Worm (Caenorhabditis elegans): ENCODE results near the gene emc-3.

The emc-3 gene

DNA sequence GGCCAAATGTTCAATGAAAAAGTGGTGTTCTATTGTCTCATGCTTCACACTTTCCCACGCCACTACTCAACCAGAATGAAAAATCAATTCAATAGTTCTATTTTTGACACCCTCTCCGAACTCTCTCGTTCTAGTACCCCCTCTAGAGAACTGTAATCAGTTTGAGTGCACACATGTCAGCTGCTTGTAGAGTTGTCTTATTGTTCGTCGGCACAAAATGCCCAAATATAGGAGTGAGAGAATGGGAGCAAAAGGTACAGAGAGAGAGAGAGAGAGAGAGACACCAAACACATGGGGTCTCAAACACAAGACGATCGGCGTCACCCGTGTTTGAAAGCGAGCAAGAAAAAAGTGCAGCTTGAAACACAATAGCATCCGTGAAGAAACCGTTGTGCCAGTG lies 47.4 kb downstream of the emc-3 start (continued):
- no peak for TF ChIP-seq mel-28 (tag; optimal IDR thresholded peaks at IDR 0.05; ENCODE audit: borderline replicate concordance)
- no peak for TF ChIP-seq egrh-3 (GFP tag; IDR thresholded peaks at IDR 0.05)
- no peak for TF ChIP-seq xnd-1 (tag; optimal IDR thresholded peaks at IDR 0.05)
- TF ChIP-seq ztf-6 (GFP tag; IDR thresholded peaks at IDR 0.05) = no peak
- TF ChIP-seq let-607 (tag; optimal IDR thresholded peaks at IDR 0.05) = no peak
- TF ChIP-seq cebp-1 (GFP tag; IDR thresholded peaks at IDR 0.05) = no peak
- peak; percentile 60 for TF ChIP-seq cebp-1 (tag; optimal IDR thresholded peaks at IDR 0.05)
- no peak for TF ChIP-seq pha-4 (tag; optimal IDR thresholded peaks at IDR 0.05)
- TF ChIP-seq F55B11.4 (tag; optimal IDR thresholded peaks at IDR 0.05; ENCODE audit: borderline replicate concordance, insufficient read depth) = no peak
- no peak for TF ChIP-seq nhr-27 (tag; optimal IDR thresholded peaks at IDR 0.05)
- TF ChIP-seq ztf-26 (tag; optimal IDR thresholded peaks at IDR 0.05) = peak; percentile 18
- no peak for TF ChIP-seq madf-6 (GFP tag; IDR thresholded peaks at IDR 0.05)
- TF ChIP-seq lsy-27 (tag; optimal IDR thresholded peaks at IDR 0.05; ENCODE audit: borderline replicate concordance, insufficient read depth) = no peak
- no peak for TF ChIP-seq ceh-100 (GFP tag; IDR thresholded peaks at IDR 0.05)
- peak; percentile 92 for TF ChIP-seq nhr-80 (tag; optimal IDR thresholded peaks at IDR 0.05)
- 0 out of 2 replicates have a peak, but pooled peaks have one; percentile 41 for TF ChIP-seq dox-1 (GFP tag; IDR thresholded peaks at IDR 0.05)

DNA sequence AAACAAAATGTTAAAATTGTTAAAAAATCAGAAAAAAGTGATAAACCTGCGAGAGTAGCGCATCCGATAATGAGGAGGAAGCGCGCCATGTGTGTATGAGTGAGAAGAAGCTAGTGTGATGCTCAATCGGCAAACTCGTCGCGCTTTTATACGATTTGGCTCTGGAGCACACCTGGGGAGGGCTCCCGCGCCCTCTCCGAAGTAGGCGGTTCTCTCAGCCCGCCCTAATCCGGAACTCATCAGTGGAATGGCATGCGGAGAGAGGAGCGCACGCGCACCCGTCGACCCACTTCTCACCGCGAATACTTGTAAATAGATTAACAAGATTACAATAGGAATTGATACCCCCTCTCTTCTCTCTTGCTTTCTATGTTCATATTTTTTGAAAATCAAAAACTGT lies 50.4 kb downstream of the emc-3 start, which contains the start of gene pqn-74:
Gene pqn-74, minus strand, starts transcription at position 122 of the 400 bp plus-strand sequence.
- TF ChIP-seq T07F8.4 (tag; optimal IDR thresholded peaks at IDR 0.05) (no peak), snpc-3.4 (tag; optimal IDR thresholded peaks at IDR 0.05) (no peak), egrh-3 (GFP tag; IDR thresholded peaks at IDR 0.05) (peak; percentile 31; the same call in 1 of the 2 replicates), F52B5.7 (tag; optimal IDR thresholded peaks at IDR 0.05) (peak; percentile 8), zfh-2 (GFP tag; conservative IDR thresholded peaks at IDR 0.05) (peak; percentile 69; the same call in 1 of the 2 replicates)

DNA sequence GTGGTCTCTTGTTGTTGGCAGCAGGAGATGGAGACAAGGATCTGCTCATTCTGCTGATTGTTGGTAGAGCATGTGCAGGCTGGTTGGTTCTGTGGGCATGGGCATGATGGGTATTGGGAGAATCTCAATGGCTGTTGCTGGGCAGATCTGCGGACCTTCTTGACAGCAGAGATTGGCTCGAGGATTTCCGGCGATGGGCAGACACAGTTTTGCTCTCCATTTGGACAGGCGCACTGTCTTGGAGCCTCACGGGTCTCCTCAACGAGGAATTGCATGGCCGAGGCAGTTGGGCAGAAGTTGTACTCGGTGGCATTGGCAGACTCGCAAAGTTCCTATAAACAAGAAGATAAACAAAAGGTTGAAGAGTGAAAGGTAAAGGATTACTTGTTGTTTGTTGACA lies 51.2 kb downstream of the emc-3 start:
- TF ChIP-seq Y56A3A.18 (GFP tag; IDR thresholded peaks at IDR 0.05) (0 out of 2 replicates have a peak, but pooled peaks have one; percentile 43), F22D6.2 (tag; optimal IDR thresholded peaks at IDR 0.05) (no peak), zfh-2 (GFP tag; conservative IDR thresholded peaks at IDR 0.05) (0 out of 2 replicates have a peak, but pooled peaks have one; percentile 22)

Measured in whole organism, young adult.